Fruit fly (Drosophila melanogaster) whole organism, prepupa: ENCODE measurements around the gene ATPsynCF6.

Experiments
- Blimp-1 ChIP-seq: fragments of 200-800 bp; sonication (Bioruptor generic); optimal IDR thresholded peaks from 3 replicates; lab custom pipeline; 2017; ENCODE audit warnings: missing biosample characterization, missing genetic modification characterization, mild to moderate bottlenecking, moderate library complexity, missing genetic modification reagents
- CG10631 ChIP-seq: fragments of 200-800 bp; sonication (Bioruptor generic); optimal IDR thresholded peaks from 2 replicates; lab custom pipeline; 2016; ENCODE audit warnings: missing biosample characterization, missing genetic modification characterization
- CG11762 ChIP-seq: fragments of 200-800 bp; sonication (Bioruptor generic); optimal IDR thresholded peaks from 3 replicates; lab custom pipeline; 2016; ENCODE audit warnings: missing biosample characterization, missing genetic modification characterization; ENCODE audit not compliant: insufficient read depth
- CG11902 ChIP-seq: fragments of 200-800 bp; sonication (Bioruptor generic); optimal IDR thresholded peaks from 3 replicates; lab custom pipeline; 2016; ENCODE audit warnings: missing biosample characterization, missing genetic modification characterization
- CG15336 ChIP-seq: fragments of 200-800 bp; sonication (Bioruptor generic); IDR thresholded peaks from 2 replicates; pipeline ENCODE4 v1.3.6; 2022; ENCODE audit warnings: missing biosample characterization, missing genetic modification characterization
- CG16779 ChIP-seq: fragments of 200-800 bp; sonication (Bioruptor generic); optimal IDR thresholded peaks from 3 replicates; lab custom pipeline; 2017; ENCODE audit warnings: missing biosample characterization, mild to moderate bottlenecking, missing genetic modification characterization
- CG3032 ChIP-seq: fragments of 200-800 bp; optimal IDR thresholded peaks from 2 replicates; lab custom pipeline; 2019; ENCODE audit warnings: missing biosample characterization, mild to moderate bottlenecking, missing genetic modification characterization, moderate library complexity
- CG31627 ChIP-seq: fragments of 200-800 bp; sonication (Bioruptor generic); optimal IDR thresholded peaks from 3 replicates; lab custom pipeline; 2016; ENCODE audit warnings: missing biosample characterization, missing genetic modification characterization
- CG32006 ChIP-seq: fragments of 200-800 bp; sonication (Bioruptor generic); optimal IDR thresholded peaks from 3 replicates; lab custom pipeline; 2017; ENCODE audit warnings: missing biosample characterization, mild to moderate bottlenecking, missing genetic modification characterization
- CG34406 ChIP-seq: fragments of 200-800 bp; sonication (Bioruptor generic); optimal IDR thresholded peaks from 3 replicates; lab custom pipeline; 2016; ENCODE audit warnings: missing biosample characterization, missing genetic modification characterization
- CG3919 ChIP-seq: fragments of 200-800 bp; sonication (Bioruptor generic); optimal IDR thresholded peaks from 3 replicates; lab custom pipeline; 2016; ENCODE audit warnings: missing biosample characterization, missing genetic modification characterization
- CG4318 ChIP-seq: fragments of 200-800 bp; sonication (Bioruptor generic); optimal IDR thresholded peaks from 3 replicates; lab custom pipeline; 2017; ENCODE audit warnings: missing biosample characterization, mild to moderate bottlenecking, missing genetic modification characterization
- CG6163 ChIP-seq: fragments of 200-800 bp; sonication (Bioruptor generic); IDR thresholded peaks from 3 replicates; pipeline ENCODE4 v1.3.6; 2022; ENCODE audit warnings: missing biosample characterization, missing genetic modification characterization
- CG6792 ChIP-seq: fragments of 200-800 bp; sonication (Bioruptor generic); optimal IDR thresholded peaks from 3 replicates; lab custom pipeline; 2016; ENCODE audit warnings: missing biosample characterization, missing genetic modification characterization
- CG6854 ChIP-seq: fragments of 200-800 bp; sonication (Bioruptor generic); optimal IDR thresholded peaks from 2 replicates; lab custom pipeline; 2017; ENCODE audit warnings: missing biosample characterization, mild to moderate bottlenecking, missing genetic modification characterization
- CG8119 ChIP-seq: fragments of 200-800 bp; sonication (Bioruptor generic); IDR thresholded peaks from 3 replicates; pipeline ENCODE4 v1.3.6; 2022; ENCODE audit warnings: missing biosample characterization, missing genetic modification characterization
- CG8319 ChIP-seq: fragments of 200-800 bp; sonication (Bioruptor generic); optimal IDR thresholded peaks from 3 replicates; lab custom pipeline; 2016; ENCODE audit warnings: missing biosample characterization, missing genetic modification characterization
- CG8632 ChIP-seq: fragments of 200-800 bp; sonication (Bioruptor generic); optimal IDR thresholded peaks from 3 replicates; lab custom pipeline; 2016; ENCODE audit warnings: missing biosample characterization, missing genetic modification characterization
- CG9139 ChIP-seq: fragments of 200-800 bp; sonication (Bioruptor generic); optimal IDR thresholded peaks from 3 replicates; lab custom pipeline; 2017; ENCODE audit warnings: missing biosample characterization, mild to moderate bottlenecking, missing genetic modification characterization
- Eip75B ChIP-seq: fragments of 200-800 bp; sonication (Bioruptor generic); optimal IDR thresholded peaks from 3 replicates; lab custom pipeline; 2016; ENCODE audit warnings: missing biosample characterization, missing genetic modification characterization
- Eip78C ChIP-seq: fragments of 200-800 bp; sonication (Bioruptor generic); peaks from one replicate; lab custom pipeline; 2016; ENCODE audit warnings: missing biosample characterization, missing genetic modification characterization
- Eip93F ChIP-seq: fragments of 200-800 bp; sonication (Bioruptor generic); optimal IDR thresholded peaks from 2 replicates; lab custom pipeline; 2016; ENCODE audit warnings: missing biosample characterization, mild to moderate bottlenecking, missing genetic modification characterization
- Ets96B ChIP-seq: fragments of 200-800 bp; optimal IDR thresholded peaks from 2 replicates; lab custom pipeline; 2019; ENCODE audit warnings: missing biosample characterization, mild to moderate bottlenecking, missing genetic modification characterization, moderate library complexity
- Hr38 ChIP-seq: sonication (Bioruptor generic); optimal IDR thresholded peaks from 2 replicates; lab custom pipeline; 2016; ENCODE audit warnings: missing biosample characterization, missing genetic modification characterization
- Hr39 ChIP-seq: fragments of 200-800 bp; sonication (Bioruptor generic); optimal IDR thresholded peaks from 2 replicates; lab custom pipeline; 2016; ENCODE audit warnings: missing biosample characterization, missing genetic modification characterization
- Hr4 ChIP-seq: fragments of 200-800 bp; sonication (Bioruptor generic); optimal IDR thresholded peaks from 3 replicates; lab custom pipeline; 2016; ENCODE audit warnings: missing biosample characterization, missing genetic modification characterization
- Lpt ChIP-seq: fragments of 200-800 bp; sonication (Bioruptor generic); optimal IDR thresholded peaks from 3 replicates; lab custom pipeline; 2016; ENCODE audit warnings: missing biosample characterization, missing genetic modification characterization
- OdsH ChIP-seq: fragments of 200-800 bp; sonication (Bioruptor generic); optimal IDR thresholded peaks from 3 replicates; lab custom pipeline; 2016; ENCODE audit warnings: missing biosample characterization, missing genetic modification characterization
- Smox ChIP-seq: fragments of 200-800 bp; sonication (Bioruptor generic); optimal IDR thresholded peaks from 3 replicates; lab custom pipeline; 2016; ENCODE audit warnings: missing biosample characterization, missing genetic modification characterization
- Sox14 ChIP-seq: fragments of 200-800 bp; sonication (Bioruptor generic); optimal IDR thresholded peaks from 3 replicates; lab custom pipeline; 2016; ENCODE audit warnings: missing biosample characterization, missing genetic modification characterization
- acj6 ChIP-seq: fragments of 200-800 bp; sonication (Bioruptor generic); optimal IDR thresholded peaks from 3 replicates; lab custom pipeline; 2016; ENCODE audit warnings: missing biosample characterization, missing genetic modification characterization
- eg ChIP-seq: fragments of 200-800 bp; sonication (Bioruptor generic); IDR thresholded peaks from 3 replicates; pipeline ENCODE4 v1.3.6; 2022; ENCODE audit warnings: missing biosample characterization, missing genetic modification characterization
- esn ChIP-seq: fragments of 200-800 bp; sonication (Bioruptor generic); optimal IDR thresholded peaks from 2 replicates; lab custom pipeline; 2016; ENCODE audit warnings: missing biosample characterization, mild to moderate bottlenecking, missing genetic modification characterization, moderate library complexity
- fd59A ChIP-seq: fragments of 200-800 bp; sonication (Bioruptor generic); optimal IDR thresholded peaks from 2 replicates; lab custom pipeline; 2017; ENCODE audit warnings: missing biosample characterization, mild to moderate bottlenecking, missing genetic modification characterization, missing genetic modification reagents
- fd85E ChIP-seq: fragments of 200-800 bp; sonication (Bioruptor generic); optimal IDR thresholded peaks from 3 replicates; lab custom pipeline; 2016; ENCODE audit warnings: missing biosample characterization, missing genetic modification characterization
- fkh ChIP-seq: fragments of 200-800 bp; sonication (Bioruptor generic); optimal IDR thresholded peaks from 3 replicates; lab custom pipeline; 2017; ENCODE audit warnings: missing biosample characterization, mild to moderate bottlenecking, missing genetic modification characterization, moderate library complexity
- net ChIP-seq: fragments of 200-800 bp; sonication (Bioruptor generic); optimal IDR thresholded peaks from 3 replicates; lab custom pipeline; 2016; ENCODE audit warnings: missing biosample characterization, missing genetic modification characterization
- pdm3 ChIP-seq: fragments of 200-800 bp; sonication (Bioruptor generic); optimal IDR thresholded peaks from 3 replicates; lab custom pipeline; 2016; ENCODE audit warnings: missing biosample characterization, missing genetic modification characterization
- salr ChIP-seq, 2 experiments: fragments of 200-800 bp; sonication (Bioruptor generic); optimal IDR thresholded peaks; 3 replicates each; lab custom pipeline; 2016 to 2018; ENCODE audit warnings: missing biosample characterization in 2 of 2, missing genetic modification characterization in 2 of 2, mild to moderate bottlenecking in 1 of 2
- spab ChIP-seq: fragments of 200-800 bp; sonication (Bioruptor generic); optimal IDR thresholded peaks from 2 replicates; lab custom pipeline; 2017; ENCODE audit warnings: missing biosample characterization, mild to moderate bottlenecking, missing genetic modification characterization, missing genetic modification reagents
- ss ChIP-seq, 2 experiments: fragments of 200-800 bp; sonication (Bioruptor generic); optimal IDR thresholded peaks; 2 replicates in 1 of 2; 3 replicates in 1 of 2; lab custom pipeline; 2017 to 2018; ENCODE audit warnings: mild to moderate bottlenecking in 2 of 2, missing biosample characterization in 2 of 2, missing genetic modification characterization in 2 of 2, moderate library complexity in 1 of 2
- svp ChIP-seq: fragments of 200-800 bp; sonication (Bioruptor generic); peaks from one replicate; lab custom pipeline; 2016; ENCODE audit warnings: missing biosample characterization, missing genetic modification characterization
- topi ChIP-seq: fragments of 200-800 bp; sonication (Bioruptor generic); optimal IDR thresholded peaks from 3 replicates; lab custom pipeline; 2016; ENCODE audit warnings: missing biosample characterization, missing genetic modification characterization
- vri ChIP-seq: fragments of 200-800 bp; sonication (Bioruptor generic); optimal IDR thresholded peaks from 3 replicates; lab custom pipeline; 2016; ENCODE audit warnings: missing biosample characterization, mild to moderate bottlenecking, missing genetic modification characterization

The ATPsynCF6 gene

DNA sequence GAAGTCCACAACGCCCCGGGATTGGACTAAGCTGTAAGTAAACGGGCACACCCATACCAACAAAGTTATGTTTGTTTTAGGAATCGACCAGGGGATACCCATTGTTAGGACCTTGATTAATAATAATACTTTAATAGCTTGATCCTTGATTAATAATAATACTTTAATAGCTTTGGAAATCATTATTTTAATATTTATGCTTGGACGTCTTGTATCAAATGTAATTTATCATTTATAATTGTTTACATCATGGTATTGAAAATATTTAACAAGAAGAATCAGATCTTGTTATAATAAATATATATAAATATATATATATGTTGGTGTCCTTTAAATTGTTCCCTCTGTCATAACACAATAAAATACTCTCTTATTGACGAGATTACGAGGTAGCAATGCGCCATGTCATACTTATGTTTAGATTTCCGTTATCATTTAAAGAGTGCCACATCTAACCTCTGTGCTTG is 1.1 kb upstream of the ATPsynCF6 start (continued):
- TF ChIP-seq Hr4 (GFP tag; lab: Kevin White, UChicago) (peak; percentile 66), Sox14 (GFP tag; lab: Kevin White, UChicago) (peak; percentile 32), Blimp-1 (GFP tag; lab: Kevin White, UChicago) (peak; percentile 38), CG32006 (peak; percentile 91), CG11902 (GFP tag; lab: Kevin White, UChicago) (peak; percentile 59), spab (GFP tag; lab: Kevin White, UChicago) (peak; percentile 46), topi (GFP tag; lab: Kevin White, UChicago) (peak; percentile 61), CG9139 (GFP tag; lab: Kevin White, UChicago) (peak; percentile 50)

- no peak for TF ChIP-seq Eip75B
- TF ChIP-seq fkh (GFP tag; lab: Kevin White, UChicago): peak; percentile 85
- TF ChIP-seq pdm3: peak; percentile 9
- TF ChIP-seq Ets96B (tag; lab: Kevin White, UChicago): no peak
- peak; percentile 35 for TF ChIP-seq CG3919 (GFP tag; lab: Kevin White, UChicago)
- peak; percentile 23 for TF ChIP-seq CG3032 (tag; lab: Kevin White, UChicago)
- TF ChIP-seq fd59A: no peak
- peak; percentile 29 for TF ChIP-seq esn
- 0 out of 2 replicates have a peak, but pooled peaks have one; percentile 5 for TF ChIP-seq CG15336 (GFP tag; lab: Robert Waterston, UW)
- TF ChIP-seq Eip78C (GFP tag; lab: Kevin White, UChicago): peak; percentile 64
- no peak for TF ChIP-seq CG34406
- TF ChIP-seq vri (GFP tag; lab: Kevin White, UChicago): peak; percentile 6
- TF ChIP-seq Sox14 (GFP tag; lab: Kevin White, UChicago): peak; percentile 11
- TF ChIP-seq CG31627 (GFP tag; lab: Kevin White, UChicago): peak; percentile 9
- TF ChIP-seq OdsH: no peak
- peak; percentile 9 for TF ChIP-seq Smox (GFP tag; lab: Kevin White, UChicago)
- peak; percentile 26 for TF ChIP-seq topi (GFP tag; lab: Kevin White, UChicago)
Observed at dm6 chr3R:23347432-23348305, 8.2 kb downstream of the ATPsynCF6 start, which contains the start of gene PolE1. Gene PolE1 (plus strand): TSS chr3R:23348128.

- TF ChIP-seq OdsH (peak; percentile 72), fkh (GFP tag; lab: Kevin White, UChicago) (peak; percentile 20), topi (GFP tag; lab: Kevin White, UChicago) (peak; percentile 50), Ets96B (tag; lab: Kevin White, UChicago) (peak; percentile 42), CG6854 (GFP tag; lab: Kevin White, UChicago) (peak; percentile 9), vri (GFP tag; lab: Kevin White, UChicago) (peak; percentile 28), CG11762 (GFP tag; lab: Kevin White, UChicago) (peak; percentile 37), CG8119 (peak; percentile 66; the same call in 2 of the 3 replicates), CG10631 (GFP tag; lab: Kevin White, UChicago) (peak; percentile 66), Lpt (GFP tag; lab: Kevin White, UChicago) (peak; percentile 5), svp (GFP tag; lab: Kevin White, UChicago) (peak; percentile 82), ss (GFP tag; optimal IDR thresholded peaks at IDR 0.05; lab: Kevin White, UChicago) (peak in 1 of 2 experiments; percentile 23), eg (GFP tag; lab: Robert Waterston, UW) (peak; percentile 70), CG16779 (tag; lab: Kevin White, UChicago) (peak; percentile 13), salr (GFP tag; optimal IDR thresholded peaks at IDR 0.05; lab: Kevin White, UChicago) (peak; percentile 1 to 70), CG31627 (GFP tag; lab: Kevin White, UChicago) (peak; percentile 15), Sox14 (GFP tag; lab: Kevin White, UChicago) (peak; percentile 30), acj6 (GFP tag; lab: Kevin White, UChicago) (peak; percentile 64), Hr38 (GFP tag; lab: Kevin White, UChicago) (no peak), CG6792 (GFP tag; lab: Kevin White, UChicago) (peak; percentile 61), fd59A (no peak), CG9139 (GFP tag; lab: Kevin White, UChicago) (no peak), CG8632 (GFP tag; lab: Kevin White, UChicago) (peak; percentile 61), net (GFP tag; lab: Kevin White, UChicago) (peak; percentile 40), CG8319 (GFP tag; lab: Kevin White, UChicago) (no peak), Hr39 (peak; percentile 25), CG6163 (GFP tag; lab: Robert Waterston, UW) (peak; percentile 63; the same call in 1 of the 3 replicates), CG4318 (GFP tag; lab: Kevin White, UChicago) (peak; percentile 41), fd85E (no peak), Eip93F (GFP tag; lab: Kevin White, UChicago) (peak; percentile 18)
Observed at dm6 chr3R:23346893-23347396, 8.9 kb downstream of the ATPsynCF6 start.
